Worm (Caenorhabditis elegans): Measurements from ENCODE around the gene fbxa-81.

DNA sequence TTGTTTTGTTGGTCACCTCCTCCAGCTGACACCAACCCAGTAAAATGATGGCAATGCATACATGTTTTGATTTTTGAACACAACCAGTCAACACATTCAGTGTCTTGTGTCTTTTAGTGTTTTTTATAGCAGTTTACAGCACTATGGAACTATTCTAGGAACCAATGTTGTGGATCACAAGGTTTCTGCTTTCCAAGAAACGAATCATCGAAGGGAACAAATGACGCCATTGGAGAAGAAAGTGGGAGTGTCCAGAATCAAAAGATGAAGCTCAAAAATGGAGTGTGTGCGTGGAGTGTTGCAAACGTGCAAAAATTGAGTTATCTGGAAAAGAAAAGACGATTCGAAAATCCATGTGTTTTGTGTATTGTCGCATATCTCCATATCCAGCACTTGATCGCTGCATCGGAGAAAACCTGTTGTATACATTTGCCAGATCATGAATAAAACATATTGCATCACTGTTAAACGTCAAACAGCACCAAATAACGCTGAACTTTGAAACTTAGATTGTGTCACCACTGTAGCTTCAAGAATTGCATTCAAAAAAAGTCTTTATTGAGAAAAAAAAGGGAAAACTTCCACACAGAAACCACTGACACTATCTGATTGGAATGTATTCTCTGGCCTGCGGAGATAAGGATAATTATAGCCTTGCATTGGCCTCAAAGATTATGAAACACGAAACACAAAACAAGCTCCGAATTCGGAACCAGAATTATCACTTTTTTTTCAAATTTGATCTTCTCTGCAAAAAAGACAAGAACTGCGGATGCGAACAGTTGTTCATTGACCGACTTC, 20.6 kb upstream of the fbxa-81 start:
- TF ChIP-seq ama-1 (optimal IDR thresholded peaks at IDR 0.05) (no peak), ets-7 (tag; optimal IDR thresholded peaks at IDR 0.05) (no peak), tra-4 (tag; optimal IDR thresholded peaks at IDR 0.05) (no peak), F13C5.2 (tag; optimal IDR thresholded peaks at IDR 0.05) (no peak), tbx-11 (GFP tag; IDR thresholded peaks at IDR 0.05) (no peak), ceh-13 (GFP tag; optimal IDR thresholded peaks at IDR 0.05) (no peak), B0310.2 (tag; optimal IDR thresholded peaks at IDR 0.05) (no peak), aly-1 (tag; optimal IDR thresholded peaks at IDR 0.05) (no peak), pes-1 (GFP tag; IDR thresholded peaks at IDR 0.05) (no peak), tbx-37 (GFP tag; conservative IDR thresholded peaks at IDR 0.05) (no peak)
